Worm (Caenorhabditis elegans): ENCODE results near the gene D1086.5.

The D1086.5 gene

DNA sequence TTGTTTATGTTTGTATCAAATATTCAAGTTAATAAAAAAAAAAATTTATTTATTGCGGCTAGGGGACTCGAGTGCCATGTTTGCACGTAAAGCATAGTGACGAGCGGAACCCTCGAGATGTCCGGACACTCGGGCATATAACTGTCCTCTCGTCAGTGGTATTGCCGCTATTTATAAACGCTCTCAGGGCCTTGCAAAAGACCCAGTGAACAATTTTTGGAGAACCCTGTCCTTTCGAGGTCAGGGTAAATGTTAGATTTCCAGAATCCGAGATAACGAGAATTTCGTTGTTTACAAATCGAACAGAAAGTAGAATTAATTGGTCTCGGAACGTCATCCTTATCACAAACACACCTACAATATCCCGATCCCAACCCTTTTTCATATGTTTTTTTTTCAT is 2.2 kb upstream of the D1086.5 start, which contains the start of gene D1086.3 (continued):
- TF ChIP-seq hmg-20 (GFP tag; IDR thresholded peaks at IDR 0.05): peak; percentile 52; the same call in 1 of the 2 replicates
- TF ChIP-seq hrde-1 (tag; optimal IDR thresholded peaks at IDR 0.05; ENCODE audit: borderline replicate concordance): peak; percentile 27
- no peak for TF ChIP-seq tbx-9 (tag; optimal IDR thresholded peaks at IDR 0.05; ENCODE audit: borderline replicate concordance)
- TF ChIP-seq bed-1 (GFP tag; IDR thresholded peaks at IDR 0.05): no peak
- no peak for TF ChIP-seq ccch-3 (GFP tag; optimal IDR thresholded peaks at IDR 0.05)
- peak; percentile 97 for TF ChIP-seq snpc-4 (GFP tag; optimal IDR thresholded peaks at IDR 0.05)
- TF ChIP-seq snpc-4 (tag; optimal IDR thresholded peaks at IDR 0.05): peak; percentile 95 to 99 (median 97)
- TF ChIP-seq dox-1 (GFP tag; IDR thresholded peaks at IDR 0.05): no peak
- no peak for TF ChIP-seq cebp-1 (GFP tag; IDR thresholded peaks at IDR 0.05)
- TF ChIP-seq cebp-1 (tag; optimal IDR thresholded peaks at IDR 0.05): no peak
- peak; percentile 58; the same call in 1 of the 2 replicates for TF ChIP-seq C17E4.6 (GFP tag; IDR thresholded peaks at IDR 0.05)
- peak; percentile 88 for TF ChIP-seq madf-6 (GFP tag; IDR thresholded peaks at IDR 0.05)
- no peak for TF ChIP-seq nhr-90 (tag; optimal IDR thresholded peaks at IDR 0.05)
- no peak for TF ChIP-seq F55B11.4 (tag; optimal IDR thresholded peaks at IDR 0.05; ENCODE audit: borderline replicate concordance, insufficient read depth)
- peak; percentile 73 for TF ChIP-seq lsl-1 (GFP tag; optimal IDR thresholded peaks at IDR 0.05)
- no peak for TF ChIP-seq zfh-2 (GFP tag; conservative IDR thresholded peaks at IDR 0.05)
- TF ChIP-seq ztf-3 (GFP tag; optimal IDR thresholded peaks at IDR 0.05): no peak
- TF ChIP-seq let-607 (tag; optimal IDR thresholded peaks at IDR 0.05): no peak
- TF ChIP-seq egl-18 (GFP tag; IDR thresholded peaks at IDR 0.05): no peak
- TF ChIP-seq athp-1 (tag; optimal IDR thresholded peaks at IDR 0.05): no peak
- TF ChIP-seq lir-1 (GFP tag; conservative IDR thresholded peaks at IDR 0.05): no peak
- peak; percentile 59 for TF ChIP-seq unc-130 (GFP tag; optimal IDR thresholded peaks at IDR 0.05)
- TF ChIP-seq madf-8 (GFP tag; conservative IDR thresholded peaks at IDR 0.05): peak; percentile 75
- peak; percentile 16 to 38 for TF ChIP-seq rec-8 (tag; optimal IDR thresholded peaks at IDR 0.05)
- no peak for TF ChIP-seq pha-4 (tag; optimal IDR thresholded peaks at IDR 0.05)
- peak; percentile 93 for TF ChIP-seq attf-6 (GFP tag; IDR thresholded peaks at IDR 0.05)
- TF ChIP-seq F49E8.2 (tag; optimal IDR thresholded peaks at IDR 0.05; ENCODE audit: insufficient read depth): peak; percentile 76
- TF ChIP-seq lin-54 (GFP tag; optimal IDR thresholded peaks at IDR 0.05): peak; percentile 63
- TF ChIP-seq nhr-80 (tag; optimal IDR thresholded peaks at IDR 0.05): no peak
- TF ChIP-seq Y67H2A.10 (GFP tag; conservative IDR thresholded peaks at IDR 0.05): no peak
- TF ChIP-seq lin-26 (GFP tag; IDR thresholded peaks at IDR 0.05): 0 out of 2 replicates have a peak, but pooled peaks have one; percentile 54
- TF ChIP-seq fkh-3 (tag; optimal IDR thresholded peaks at IDR 0.05): no peak
- TF ChIP-seq let-526 (GFP tag; IDR thresholded peaks at IDR 0.05): no peak
- no peak for TF ChIP-seq hlh-12 (tag; optimal IDR thresholded peaks at IDR 0.05)
- no peak for TF ChIP-seq dpl-1 (GFP tag; optimal IDR thresholded peaks at IDR 0.05)
- TF ChIP-seq hmg-1.2 (GFP tag; IDR thresholded peaks at IDR 0.05): peak; percentile 97
- TF ChIP-seq F37B4.10 (GFP tag; IDR thresholded peaks at IDR 0.05): no peak
- no peak for TF ChIP-seq dpff-1 (tag; optimal IDR thresholded peaks at IDR 0.05)
- no peak for TF ChIP-seq tlf-1 (GFP tag; optimal IDR thresholded peaks at IDR 0.05)
- TF ChIP-seq T26A5.8 (tag; optimal IDR thresholded peaks at IDR 0.05): no peak
- peak; percentile 49 for TF ChIP-seq xnd-1 (tag; optimal IDR thresholded peaks at IDR 0.05)
- no peak for TF ChIP-seq lin-35 (GFP tag; optimal IDR thresholded peaks at IDR 0.05)
- no peak for TF ChIP-seq B0035.1 (tag; optimal IDR thresholded peaks at IDR 0.05)
- TF ChIP-seq sea-2 (GFP tag; IDR thresholded peaks at IDR 0.05): no peak
- TF ChIP-seq ceh-91 (GFP tag; IDR thresholded peaks at IDR 0.05): no peak
- peak; percentile 46 for TF ChIP-seq atf-7 (tag; optimal IDR thresholded peaks at IDR 0.05)
- TF ChIP-seq zim-3 (tag; optimal IDR thresholded peaks at IDR 0.05): no peak

All from whole organism, young adult.